Worm (Caenorhabditis elegans): Measurements from ENCODE around the gene ttr-25.

The ttr-25 gene

ce11 chrV:18533606-18534005 lies 22.9 kb upstream of the ttr-25 start, which contains the start of gene ints-5 (continued):
- TF ChIP-seq lir-3 (tag; optimal IDR thresholded peaks at IDR 0.05), result no peak
- TF ChIP-seq Y75B8A.6 (GFP tag; IDR thresholded peaks at IDR 0.05), result no peak
- TF ChIP-seq attf-4 (tag; optimal IDR thresholded peaks at IDR 0.05), result no peak
- no peak for TF ChIP-seq Y48G9A.11 (GFP tag; IDR thresholded peaks at IDR 0.05)
- no peak for TF ChIP-seq sdz-12 (GFP tag; optimal IDR thresholded peaks at IDR 0.05)
- no peak for TF ChIP-seq ceh-20 (GFP tag; IDR thresholded peaks at IDR 0.05)
- no peak for TF ChIP-seq spr-3 (GFP tag; optimal IDR thresholded peaks at IDR 0.05)
- no peak for TF ChIP-seq cey-2 (tag; optimal IDR thresholded peaks at IDR 0.05; ENCODE audit: borderline replicate concordance, insufficient read depth)
- TF ChIP-seq fkh-10 (GFP tag; optimal IDR thresholded peaks at IDR 0.05), result no peak
- TF ChIP-seq F37D6.2 (tag; optimal IDR thresholded peaks at IDR 0.05), result no peak
- TF ChIP-seq ztf-11 (tag; optimal IDR thresholded peaks at IDR 0.05), result no peak
- no peak for TF ChIP-seq aly-2 (tag; optimal IDR thresholded peaks at IDR 0.05)
- no peak for TF ChIP-seq mdt-29 (GFP tag; IDR thresholded peaks at IDR 0.05)
- peak; percentile 4 for TF ChIP-seq dve-1 (tag; optimal IDR thresholded peaks at IDR 0.05; ENCODE audit: insufficient read depth)
- no peak for TF ChIP-seq zip-11 (GFP tag; IDR thresholded peaks at IDR 0.05)
- TF ChIP-seq php-3 (GFP tag; IDR thresholded peaks at IDR 0.05), result no peak
- no peak for TF ChIP-seq lin-39 (tag; optimal IDR thresholded peaks at IDR 0.05)
- no peak for TF ChIP-seq Y105C5A.15 (GFP tag; IDR thresholded peaks at IDR 0.05)
- TF ChIP-seq T20F7.1 (GFP tag; optimal IDR thresholded peaks at IDR 0.05), result no peak
- TF ChIP-seq nhr-77 (tag; optimal IDR thresholded peaks at IDR 0.05), result no peak
- TF ChIP-seq daf-12 (tag; optimal IDR thresholded peaks at IDR 0.05), result no peak
- TF ChIP-seq daf-16 (GFP tag; optimal IDR thresholded peaks at IDR 0.05), result no peak
- TF ChIP-seq daf-16 (tag; optimal IDR thresholded peaks at IDR 0.05), result peak; percentile 11
- no peak for TF ChIP-seq nhr-10 (tag; optimal IDR thresholded peaks at IDR 0.05)
- no peak for TF ChIP-seq mep-1 (tag; optimal IDR thresholded peaks at IDR 0.05)
- TF ChIP-seq unc-130 (GFP tag; optimal IDR thresholded peaks at IDR 0.05), result no peak
- TF ChIP-seq ctbp-1 (GFP tag; IDR thresholded peaks at IDR 0.05), result no peak
- no peak for TF ChIP-seq ceh-32 (tag; optimal IDR thresholded peaks at IDR 0.05; ENCODE audit: poor library complexity)
- no peak for TF ChIP-seq unc-39 (tag; optimal IDR thresholded peaks at IDR 0.05)
- peak; percentile 55 for TF ChIP-seq R02D3.7 (tag; optimal IDR thresholded peaks at IDR 0.05)
- TF ChIP-seq mxl-3 (GFP tag; optimal IDR thresholded peaks at IDR 0.05), result no peak
- no peak for TF ChIP-seq nhr-11 (tag; optimal IDR thresholded peaks at IDR 0.05)
- TF ChIP-seq hlh-11 (tag; optimal IDR thresholded peaks at IDR 0.05), result peak; percentile 10
- TF ChIP-seq lin-13 (GFP tag; optimal IDR thresholded peaks at IDR 0.05), result peak; percentile 62
- no peak for TF ChIP-seq nhr-76 (tag; optimal IDR thresholded peaks at IDR 0.05)
- TF ChIP-seq saeg-2 (GFP tag; IDR thresholded peaks at IDR 0.05), result no peak
- no peak for TF ChIP-seq pqm-1 (tag; optimal IDR thresholded peaks at IDR 0.05)
- TF ChIP-seq rbr-2 (tag; optimal IDR thresholded peaks at IDR 0.05), result no peak
- TF ChIP-seq duxl-1 (tag; optimal IDR thresholded peaks at IDR 0.05; ENCODE audit: poor library complexity), result no peak
- TF ChIP-seq nhr-48 (tag; optimal IDR thresholded peaks at IDR 0.05), result no peak

ce11 chrV:18536015-18536414 lies 20.5 kb upstream of the ttr-25 start:
- no peak for TF ChIP-seq lsy-2 (tag; optimal IDR thresholded peaks at IDR 0.05)
- TF ChIP-seq egl-27 (tag; optimal IDR thresholded peaks at IDR 0.05), result no peak
- TF ChIP-seq fkh-10 (GFP tag; optimal IDR thresholded peaks at IDR 0.05), result no peak
- TF ChIP-seq Y5F2A.4 (GFP tag; optimal IDR thresholded peaks at IDR 0.05), result no peak
- TF ChIP-seq nhr-77 (tag; optimal IDR thresholded peaks at IDR 0.05), result no peak
- no peak for TF ChIP-seq cey-2 (tag; optimal IDR thresholded peaks at IDR 0.05; ENCODE audit: borderline replicate concordance, insufficient read depth)
- no peak for TF ChIP-seq D1046.2 (GFP tag; IDR thresholded peaks at IDR 0.05)
- TF ChIP-seq dmd-9 (GFP tag; IDR thresholded peaks at IDR 0.05), result no peak
- no peak for TF ChIP-seq hlh-11 (tag; optimal IDR thresholded peaks at IDR 0.05)
- TF ChIP-seq spr-1 (tag; optimal IDR thresholded peaks at IDR 0.05), result no peak
- TF ChIP-seq F26F4.8 (GFP tag; conservative IDR thresholded peaks at IDR 0.05), result no peak
- TF ChIP-seq nhr-111 (GFP tag; optimal IDR thresholded peaks at IDR 0.05), result no peak
- no peak for TF ChIP-seq sdz-12 (GFP tag; optimal IDR thresholded peaks at IDR 0.05)
- no peak for TF ChIP-seq unc-39 (tag; optimal IDR thresholded peaks at IDR 0.05)
- TF ChIP-seq nhr-42 (GFP tag; IDR thresholded peaks at IDR 0.05), result no peak
- TF ChIP-seq madf-5 (GFP tag; IDR thresholded peaks at IDR 0.05), result no peak
- TF ChIP-seq Y75B8A.6 (GFP tag; IDR thresholded peaks at IDR 0.05), result no peak

Data from whole organism, L4 larva.